Worm (Caenorhabditis elegans): Measurements from ENCODE around the gene col-121.
A peak's percentile ranks its signal among the peaks of the same experiment; 100 is the strongest.

col-121 gene

ce11 chrIV:9353728-9354127, 42.3 kb downstream of the col-121 start:
- TF ChIP-seq daf-16 (GFP tag; optimal IDR thresholded peaks at IDR 0.05) = no peak
- TF ChIP-seq daf-16 (tag; optimal IDR thresholded peaks at IDR 0.05) = peak; percentile 94
- no peak for TF ChIP-seq ZK546.5 (tag; optimal IDR thresholded peaks at IDR 0.05)
- no peak for TF ChIP-seq pqm-1 (tag; optimal IDR thresholded peaks at IDR 0.05)
- no peak for TF ChIP-seq nhr-25 (tag; optimal IDR thresholded peaks at IDR 0.05; ENCODE audit: borderline replicate concordance, insufficient read depth)
- no peak for TF ChIP-seq nhr-41 (GFP tag; IDR thresholded peaks at IDR 0.05)
- TF ChIP-seq T26A8.4 (GFP tag; IDR thresholded peaks at IDR 0.05) = no peak
- no peak for TF ChIP-seq jun-1 (tag; optimal IDR thresholded peaks at IDR 0.05)
- no peak for TF ChIP-seq dmd-6 (GFP tag; IDR thresholded peaks at IDR 0.05)
- TF ChIP-seq dve-1 (tag; optimal IDR thresholded peaks at IDR 0.05; ENCODE audit: insufficient read depth) = peak; percentile 19
